Worm (Caenorhabditis elegans) whole organism, L3 larva: ENCODE data around the gene R11F4.1.

ENCODE experiments used
- ama-1 ChIP-seq: fragments of 150-350 bp; optimal IDR thresholded peaks from 2 replicates; lab custom pipeline; 2018
- ceh-16 ChIP-seq: sonication (generic microtip); optimal IDR thresholded peaks from 2 replicates; lab custom pipeline; 2017; ENCODE audit warnings: missing biosample characterization, missing genetic modification characterization
- ceh-9 ChIP-seq: sonication (generic microtip); optimal IDR thresholded peaks from 2 replicates; lab custom pipeline; 2018; ENCODE audit warnings: missing biosample characterization, missing genetic modification characterization
- elt-1 ChIP-seq: fragments of 150-350 bp; optimal IDR thresholded peaks from 2 replicates; lab custom pipeline; 2014; ENCODE audit warnings: missing biosample characterization, missing genetic modification characterization
- fkh-10 ChIP-seq: sonication (generic microtip); optimal IDR thresholded peaks from 2 replicates; lab custom pipeline; 2017; ENCODE audit warnings: missing biosample characterization, missing genetic modification reagents, missing genetic modification characterization
- fos-1 ChIP-seq: fragments of 150-350 bp; optimal IDR thresholded peaks from 2 replicates; lab custom pipeline; 2014; ENCODE audit warnings: missing biosample characterization, missing genetic modification characterization
- lin-15B ChIP-seq: fragments of 150-350 bp; optimal IDR thresholded peaks from 2 replicates; lab custom pipeline; 2014; ENCODE audit warnings: missing biosample characterization, missing genetic modification characterization
- nhr-12 ChIP-seq: fragments of 150-350 bp; optimal IDR thresholded peaks from 2 replicates; lab custom pipeline; 2014; ENCODE audit warnings: missing biosample characterization, missing genetic modification characterization
- nhr-237 ChIP-seq: fragments of 150-350 bp; optimal IDR thresholded peaks from 2 replicates; lab custom pipeline; 2014; ENCODE audit warnings: missing biosample characterization, missing genetic modification characterization
- pha-4 ChIP-seq: fragments of 150-350 bp; optimal IDR thresholded peaks from 2 replicates; lab custom pipeline; 2014; ENCODE audit warnings: missing biosample characterization, missing genetic modification reagents, missing genetic modification characterization
- unc-39 ChIP-seq: sonication (generic microtip); optimal IDR thresholded peaks from 4 replicates; lab custom pipeline; 2017; ENCODE audit warnings: missing biosample characterization, missing genetic modification characterization
- unc-62 ChIP-seq: fragments of 150-350 bp; sonication (generic microtip); optimal IDR thresholded peaks from 4 replicates; lab custom pipeline; 2014; ENCODE audit warnings: missing biosample characterization, missing genetic modification reagents, missing genetic modification characterization
- zag-1 ChIP-seq: fragments of 150-350 bp; optimal IDR thresholded peaks from 2 replicates; lab custom pipeline; 2014; ENCODE audit warnings: missing biosample characterization, missing genetic modification characterization
- ztf-4 ChIP-seq: fragments of 150-350 bp; optimal IDR thresholded peaks from 2 replicates; lab custom pipeline; 2014; ENCODE audit warnings: missing biosample characterization, missing genetic modification characterization

ce11 chrII:4067258-4067657 lies 24.5 kb upstream of the R11F4.1 start, which contains the start of gene W06A11.1:
- TF ChIP-seq unc-62 (GFP tag; lab: Kevin White, UChicago): no peak
- TF ChIP-seq ztf-4 (tag; lab: Kevin White, UChicago): no peak
- TF ChIP-seq unc-39: no peak
- no peak for TF ChIP-seq ceh-9 (tag; lab: Kevin White, UChicago)
- TF ChIP-seq pha-4 (tag; lab: Kevin White, UChicago): no peak
- TF ChIP-seq zag-1: no peak
- no peak for TF ChIP-seq lin-15B (tag; lab: Kevin White, UChicago)
- no peak for TF ChIP-seq ama-1 (lab: Kevin White, UChicago)
- no peak for TF ChIP-seq nhr-237 (tag; lab: Kevin White, UChicago)
- no peak for TF ChIP-seq ceh-16 (tag; lab: Kevin White, UChicago)
- no peak for TF ChIP-seq nhr-12
- no peak for TF ChIP-seq fos-1
- TF ChIP-seq fkh-10 (GFP tag; lab: Kevin White, UChicago): no peak
- no peak for TF ChIP-seq elt-1 (tag; lab: Kevin White, UChicago)
